Worm (Caenorhabditis elegans) whole organism, early embryonic: Measurements from ENCODE around the gene lin-38.

Source experiments
- B0310.2 ChIP-seq: sonication (generic microtip); optimal IDR thresholded peaks from 2 replicates; lab custom pipeline; 2016; ENCODE audit warnings: mild to moderate bottlenecking, missing genetic modification characterization, missing compliant biosample characterization
- F13C5.2 ChIP-seq: sonication (generic microtip); optimal IDR thresholded peaks from 2 replicates; lab custom pipeline; 2017; ENCODE audit warnings: mild to moderate bottlenecking, missing genetic modification characterization, inconsistent platforms, missing compliant biosample characterization
- aly-1 ChIP-seq: sonication (generic microtip); optimal IDR thresholded peaks from 2 replicates; lab custom pipeline; 2016; ENCODE audit warnings: missing genetic modification characterization, missing compliant biosample characterization
- ama-1 ChIP-seq: fragments of 150-350 bp; optimal IDR thresholded peaks from 2 replicates; lab custom pipeline; 2014
- ceh-13 ChIP-seq: fragments of 200-800 bp; sonication (Bioruptor generic); optimal IDR thresholded peaks from 2 replicates; lab custom pipeline; 2018; ENCODE audit warnings: mild to moderate bottlenecking, missing genetic modification characterization, missing compliant biosample characterization
- ceh-36 ChIP-seq: sonication (generic microtip); optimal IDR thresholded peaks from 2 replicates; lab custom pipeline; 2016; ENCODE audit warnings: missing genetic modification characterization, inconsistent platforms, missing compliant biosample characterization
- ets-7 ChIP-seq: sonication (generic microtip); optimal IDR thresholded peaks from 2 replicates; lab custom pipeline; 2016; ENCODE audit warnings: missing genotype, missing genetic modification characterization, missing compliant biosample characterization
- flt-1 ChIP-seq: fragments of 200-800 bp; sonication (Bioruptor generic); IDR thresholded peaks from 2 replicates; pipeline ENCODE4 v1.3.6; 2022; ENCODE audit warnings: missing genetic modification characterization, missing compliant biosample characterization
- hmbx-1 ChIP-seq: sonication (generic microtip); optimal IDR thresholded peaks from 2 replicates; lab custom pipeline; 2016; ENCODE audit warnings: mild to moderate bottlenecking, missing genetic modification characterization, missing compliant biosample characterization
- hmg-4 ChIP-seq: fragments of 200-800 bp; sonication (Bioruptor generic); optimal IDR thresholded peaks from 2 replicates; lab custom pipeline; 2018; ENCODE audit warnings: mild to moderate bottlenecking, missing genetic modification characterization, missing compliant biosample characterization
- hnd-1 ChIP-seq: sonication (generic microtip); optimal IDR thresholded peaks from 2 replicates; lab custom pipeline; 2016; ENCODE audit warnings: missing genetic modification characterization, missing compliant biosample characterization
- pes-1 ChIP-seq: fragments of 200-800 bp; sonication (Bioruptor generic); IDR thresholded peaks from 2 replicates; pipeline ENCODE4 v1.3.6; 2022; ENCODE audit warnings: missing genetic modification reagents, missing genetic modification characterization, missing compliant biosample characterization
- scrt-1 ChIP-seq: fragments of 200-800 bp; sonication (Bioruptor generic); IDR thresholded peaks from 2 replicates; pipeline ENCODE4 v1.3.6; 2022; ENCODE audit warnings: missing genetic modification characterization, missing compliant biosample characterization
- sea-1 ChIP-seq: fragments of 200-800 bp; sonication (Bioruptor generic); conservative IDR thresholded peaks from 2 replicates; pipeline ENCODE4 v1.3.6; 2022; ENCODE audit warnings: missing genetic modification characterization, missing compliant biosample characterization
- tbx-11 ChIP-seq: fragments of 200-800 bp; sonication (Bioruptor generic); IDR thresholded peaks from 2 replicates; pipeline ENCODE4 v1.3.6; 2022; ENCODE audit warnings: missing genetic modification characterization, missing compliant biosample characterization
- tbx-37 ChIP-seq: fragments of 200-800 bp; sonication (Bioruptor generic); conservative IDR thresholded peaks from 2 replicates; pipeline ENCODE4 v1.3.6; 2022; ENCODE audit warnings: missing genetic modification reagents, missing genetic modification characterization, missing compliant biosample characterization
- tra-4 ChIP-seq: sonication (generic microtip); optimal IDR thresholded peaks from 2 replicates; lab custom pipeline; 2017; ENCODE audit warnings: missing genetic modification characterization, missing compliant biosample characterization

Gene lin-38

DNA sequence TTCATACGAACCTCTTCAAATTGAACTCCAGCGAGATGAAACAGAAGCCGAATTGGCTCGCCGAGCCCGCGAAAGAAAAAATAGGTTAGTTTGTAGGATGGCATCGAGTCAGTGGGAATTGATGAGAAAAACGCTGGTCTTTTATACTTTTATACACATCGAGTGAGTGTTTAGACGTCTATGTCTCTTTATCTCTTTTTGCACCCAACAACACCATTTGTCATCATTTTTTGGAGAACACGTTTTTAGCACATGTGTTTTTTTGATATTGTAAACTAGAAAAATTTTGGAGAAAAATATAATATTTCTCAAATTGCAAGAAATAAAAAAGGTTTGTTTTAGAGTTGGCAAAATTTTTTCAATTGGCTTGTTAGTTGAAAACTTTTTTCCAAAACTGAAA is 48.6 kb downstream of the lin-38 start, which contains the start of gene gst-16:
Gene gst-16, minus strand, starts transcription at position 111 of the 400 bp plus-strand sequence.
- no peak for TF ChIP-seq hnd-1 (tag; lab: Kevin White, UChicago)
- no peak for TF ChIP-seq hmg-4 (GFP tag; lab: Kevin White, UChicago)
- TF ChIP-seq aly-1 (tag; lab: Kevin White, UChicago) = no peak
- TF ChIP-seq ama-1 (lab: Kevin White, UChicago) = no peak

DNA sequence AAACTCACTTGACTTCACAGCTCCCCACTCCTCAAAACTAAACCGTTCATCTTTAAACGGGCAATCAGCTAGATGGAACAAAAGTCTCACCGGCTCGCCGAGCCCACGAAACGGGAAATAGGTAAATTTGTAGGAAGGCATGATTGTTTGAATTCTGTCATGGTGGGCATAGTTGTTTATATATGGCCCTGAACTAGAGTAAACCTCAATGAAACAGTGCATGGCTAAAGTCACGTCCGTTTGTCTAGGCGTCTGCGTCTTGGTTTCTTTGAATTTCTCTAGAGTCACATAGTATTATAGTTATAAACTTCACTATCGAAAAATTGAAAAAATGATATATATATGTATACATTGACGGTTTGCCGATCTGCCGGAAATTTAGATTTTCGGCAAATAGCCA is 51.3 kb downstream of the lin-38 start, which contains the start of gene gst-19:
Gene gst-19, minus strand, starts transcription at position 145 of the 400 bp plus-strand sequence.
- TF ChIP-seq ceh-36 (tag; lab: Kevin White, UChicago) (no peak), F13C5.2 (tag; lab: Kevin White, UChicago) (no peak), ama-1 (lab: Kevin White, UChicago) (no peak), flt-1 (GFP tag; lab: Robert Waterston, UW) (no peak)

DNA sequence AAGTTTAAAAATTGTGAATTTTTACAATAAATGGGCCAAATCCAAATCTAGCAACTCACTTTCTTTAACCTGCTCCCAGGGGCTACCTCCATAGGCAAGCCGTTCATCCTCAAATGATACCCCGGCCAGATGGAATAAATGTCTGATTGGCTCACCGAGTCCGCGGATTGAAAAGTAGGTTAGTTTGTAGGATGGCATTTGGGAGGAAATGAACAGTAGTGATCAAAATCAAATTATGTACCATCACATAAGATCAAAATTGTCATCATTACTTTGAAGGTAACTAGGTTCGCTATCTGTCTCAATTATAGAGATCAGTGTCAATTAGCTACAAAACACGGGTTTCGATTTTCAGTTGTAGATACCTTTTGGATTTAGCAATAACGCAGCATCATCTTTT is 55.0 kb downstream of the lin-38 start, which contains the start of the genes gst-17 and gst-18:
Gene gst-17, minus strand, starts transcription at position 101 of the 400 bp plus-strand sequence.
Gene gst-18, minus strand, starts transcription at position 198 of the 400 bp plus-strand sequence.
- no peak for TF ChIP-seq sea-1 (GFP tag; lab: Robert Waterston, UW)
- no peak for TF ChIP-seq hmbx-1
- no peak for TF ChIP-seq aly-1 (tag; lab: Kevin White, UChicago)
- no peak for TF ChIP-seq ceh-13 (GFP tag; lab: Kevin White, UChicago)
- TF ChIP-seq pes-1 (GFP tag; lab: Robert Waterston, UW) = no peak
- no peak for TF ChIP-seq F13C5.2 (tag; lab: Kevin White, UChicago)
- TF ChIP-seq tra-4 (tag; lab: Kevin White, UChicago) = no peak
- TF ChIP-seq B0310.2 (tag; lab: Kevin White, UChicago) = no peak
- no peak for TF ChIP-seq scrt-1 (GFP tag; lab: Robert Waterston, UW)
- no peak for TF ChIP-seq hnd-1 (tag; lab: Kevin White, UChicago)
- TF ChIP-seq ets-7 (tag; lab: Kevin White, UChicago) = no peak
- TF ChIP-seq ama-1 (lab: Kevin White, UChicago) = no peak
- TF ChIP-seq ceh-36 (tag; lab: Kevin White, UChicago) = no peak

DNA sequence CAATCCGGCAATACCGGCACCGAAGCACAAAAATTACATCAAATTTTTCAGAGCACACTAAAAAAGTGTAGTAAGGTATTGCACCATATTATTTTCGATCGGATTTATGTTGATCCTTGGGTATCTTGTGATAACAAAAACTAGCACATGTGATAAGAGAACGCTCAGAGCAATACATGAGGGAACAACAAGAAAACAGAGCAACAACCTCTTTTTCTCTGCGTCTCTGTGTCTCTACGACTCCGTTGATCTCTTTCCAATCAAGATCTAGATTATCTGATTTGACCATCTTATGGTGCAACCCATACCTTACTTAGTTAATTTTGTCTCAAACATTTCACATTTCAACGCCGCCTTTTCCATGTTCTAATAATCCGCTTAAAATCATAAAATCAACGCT is 56.5 kb downstream of the lin-38 start, which contains the start of gene tag-10:
Gene tag-10, plus strand, starts transcription at position 347 of the 400 bp plus-strand sequence.
- no peak for TF ChIP-seq tbx-11 (GFP tag; lab: Robert Waterston, UW)
- TF ChIP-seq tra-4 (tag; lab: Kevin White, UChicago) = no peak
- no peak for TF ChIP-seq ceh-13 (GFP tag; lab: Kevin White, UChicago)
- TF ChIP-seq hnd-1 (tag; lab: Kevin White, UChicago) = no peak
- TF ChIP-seq tbx-37 (GFP tag; lab: Robert Waterston, UW) = no peak
- TF ChIP-seq hmg-4 (GFP tag; lab: Kevin White, UChicago) = no peak
- no peak for TF ChIP-seq ama-1 (lab: Kevin White, UChicago)
- no peak for TF ChIP-seq F13C5.2 (tag; lab: Kevin White, UChicago)
- no peak for TF ChIP-seq B0310.2 (tag; lab: Kevin White, UChicago)
- TF ChIP-seq ets-7 (tag; lab: Kevin White, UChicago) = no peak
- TF ChIP-seq hmbx-1 = no peak
- no peak for TF ChIP-seq pes-1 (GFP tag; lab: Robert Waterston, UW)
- no peak for TF ChIP-seq ceh-36 (tag; lab: Kevin White, UChicago)
- TF ChIP-seq flt-1 (GFP tag; lab: Robert Waterston, UW) = no peak
- no peak for TF ChIP-seq sea-1 (GFP tag; lab: Robert Waterston, UW)
